Fruit fly (Drosophila melanogaster) Kc167 (cell line): Measurements from ENCODE around the gene f.

Experiments used
- Myc ChIP-seq: fragments of >200 bp; optimal IDR thresholded peaks from 2 replicates; lab custom pipeline; 2017; ENCODE audit warnings: missing external identifiers
- Sin3A ChIP-seq: fragments of >200 bp; optimal IDR thresholded peaks from 2 replicates; lab custom pipeline; 2018; ENCODE audit warnings: missing external identifiers
- h ChIP-seq: fragments of >200 bp; optimal IDR thresholded peaks from 3 replicates; lab custom pipeline; 2018; ENCODE audit warnings: missing external identifiers
- psq ChIP-seq: fragments of >200 bp; optimal IDR thresholded peaks from 2 replicates; lab custom pipeline; 2017; ENCODE audit warnings: missing external identifiers

- no peak for TF ChIP-seq Sin3A (lab: Kevin White, UChicago)
- TF ChIP-seq h, result no peak
- no peak for TF ChIP-seq psq
- no peak for TF ChIP-seq Myc
Observed at dm6 chrX:17302202-17303061, 69.7 kb downstream of the f start.
